Fruit fly (Drosophila melanogaster) whole organism, larva: ENCODE results near the gene Cad74A.

Source experiments
- noc ChIP-seq: fragments of 200-800 bp; sonication (Bioruptor generic); optimal IDR thresholded peaks from 3 replicates; lab custom pipeline; 2019; ENCODE audit warnings: missing biosample characterization, mild to moderate bottlenecking, missing genetic modification characterization, moderate library complexity

Gene Cad74A

dm6 chr3L:17379311-17379710, at the start of gene Cad74A:
Gene Cad74A, minus strand, starts transcription at chr3L:17379530.
- TF ChIP-seq noc (tag; lab: Kevin White, UChicago): no peak

- peak; percentile 64 for TF ChIP-seq noc (tag; lab: Kevin White, UChicago)
Measured at dm6 chr3L:17428779-17429178, 49.4 kb upstream of the Cad74A start, which contains the start of gene Gorab. Gene Gorab, minus strand, starts transcription at chr3L:17428836.

dm6 chr3L:17427013-17427412, 47.7 kb upstream of the Cad74A start, which contains the start of gene Polr3G:
Gene Polr3G, minus strand, starts transcription at chr3L:17427130.
- no peak for TF ChIP-seq noc (tag; lab: Kevin White, UChicago)

- TF ChIP-seq noc (tag; lab: Kevin White, UChicago): peak; percentile 66
Measured at dm6 chr3L:17425132-17425713, 45.9 kb upstream of the Cad74A start, which contains the start of the genes Sec3 and COX7B. Gene Sec3, minus strand, starts transcription at chr3L:17425217. Gene COX7B, plus strand, starts transcription at chr3L:17425477.

dm6 chr3L:17421319-17421718, 42.0 kb upstream of the Cad74A start, which contains the start of gene blot:
Gene blot, minus strand, starts transcription at chr3L:17421514.
- no peak for TF ChIP-seq noc (tag; lab: Kevin White, UChicago)

dm6 chr3L:17420610-17421194, 41.4 kb upstream of the Cad74A start:
- no peak for TF ChIP-seq noc (tag; lab: Kevin White, UChicago)

- TF ChIP-seq noc (tag; lab: Kevin White, UChicago): no peak
Measured at dm6 chr3L:17419103-17419741, 39.9 kb upstream of the Cad74A start.

- no peak for TF ChIP-seq noc (tag; lab: Kevin White, UChicago)
Measured at dm6 chr3L:17415967-17416749, 36.8 kb upstream of the Cad74A start.

dm6 chr3L:17412146-17412545, 32.8 kb upstream of the Cad74A start:
- no peak for TF ChIP-seq noc (tag; lab: Kevin White, UChicago)

dm6 chr3L:17411273-17411672, 31.9 kb upstream of the Cad74A start:
- TF ChIP-seq noc (tag; lab: Kevin White, UChicago): no peak

- no peak for TF ChIP-seq noc (tag; lab: Kevin White, UChicago)
Measured at dm6 chr3L:17407480-17408093, 28.3 kb upstream of the Cad74A start.

dm6 chr3L:17407073-17407472, 27.7 kb upstream of the Cad74A start:
- TF ChIP-seq noc (tag; lab: Kevin White, UChicago): no peak

dm6 chr3L:17404646-17405045, 25.3 kb upstream of the Cad74A start:
- TF ChIP-seq noc (tag; lab: Kevin White, UChicago): no peak

dm6 chr3L:17403268-17403667, 23.9 kb upstream of the Cad74A start:
- TF ChIP-seq noc (tag; lab: Kevin White, UChicago): no peak

- no peak for TF ChIP-seq noc (tag; lab: Kevin White, UChicago)
Measured at dm6 chr3L:17402399-17402798, 23.1 kb upstream of the Cad74A start.
